Fruit fly (Drosophila melanogaster) whole organism, embryonic: ENCODE data around the gene CG13113.
A peak's percentile ranks its signal among the peaks of the same experiment; 100 is the strongest.

ENCODE experiments used
- B-H2 ChIP-seq: fragments of 200-800 bp; sonication (Bioruptor generic); optimal IDR thresholded peaks from 2 replicates; lab custom pipeline; 2018; ENCODE audit warnings: missing biosample characterization, mild to moderate bottlenecking, missing genetic modification characterization
- CG1233 ChIP-seq: fragments of 200-800 bp; sonication (Bioruptor generic); optimal IDR thresholded peaks from 4 replicates; lab custom pipeline; 2018; ENCODE audit warnings: missing biosample characterization, mild to moderate bottlenecking, missing genetic modification characterization
- CG13624 ChIP-seq: fragments of 200-800 bp; sonication (Bioruptor generic); optimal IDR thresholded peaks from 2 replicates; lab custom pipeline; 2016; ENCODE audit warnings: missing biosample characterization, missing genetic modification characterization
- CG14667 ChIP-seq: fragments of 200-800 bp; sonication (Bioruptor generic); IDR thresholded peaks from 2 replicates; pipeline ENCODE4 v1.3.6; 2022; ENCODE audit warnings: missing biosample characterization, missing genetic modification characterization
- CG14710 ChIP-seq: fragments of 200-800 bp; sonication (Bioruptor generic); optimal IDR thresholded peaks from 3 replicates; lab custom pipeline; 2019; ENCODE audit warnings: missing biosample characterization, mild to moderate bottlenecking, missing genetic modification characterization, moderate library complexity
- CG17802 ChIP-seq: fragments of 200-800 bp; sonication (Bioruptor generic); optimal IDR thresholded peaks from 2 replicates; lab custom pipeline; 2018; ENCODE audit warnings: missing biosample characterization, mild to moderate bottlenecking, missing genetic modification characterization, moderate library complexity
- CG17829 ChIP-seq: fragments of 200-800 bp; optimal IDR thresholded peaks from 2 replicates; lab custom pipeline; 2019; ENCODE audit warnings: missing biosample characterization, mild to moderate bottlenecking, missing genetic modification characterization, moderate library complexity
- CG18476 ChIP-seq: fragments of 200-800 bp; sonication (Bioruptor generic); optimal IDR thresholded peaks from 2 replicates; lab custom pipeline; 2016; ENCODE audit warnings: missing biosample characterization, mild to moderate bottlenecking, missing genetic modification characterization
- CG33213 ChIP-seq: fragments of 200-800 bp; sonication (Bioruptor generic); optimal IDR thresholded peaks from 3 replicates; lab custom pipeline; 2016; ENCODE audit warnings: missing biosample characterization, missing genetic modification characterization
- CG3838 ChIP-seq: fragments of 200-800 bp; sonication (Bioruptor generic); optimal IDR thresholded peaks from 3 replicates; lab custom pipeline; 2016; ENCODE audit warnings: missing biosample characterization, missing genetic modification characterization
- CG3847 ChIP-seq: fragments of 200-800 bp; sonication (Bioruptor generic); IDR thresholded peaks from 2 replicates; pipeline ENCODE4 v1.3.6; 2022; ENCODE audit warnings: missing biosample characterization, missing genetic modification characterization
- CG3995 ChIP-seq: fragments of 200-800 bp; sonication (Bioruptor generic); optimal IDR thresholded peaks from 3 replicates; lab custom pipeline; 2016; ENCODE audit warnings: missing biosample characterization, missing genetic modification characterization
- CG43689 ChIP-seq: fragments of 200-800 bp; sonication (Bioruptor generic); IDR thresholded peaks from 2 replicates; pipeline ENCODE4 v1.3.6; 2022; ENCODE audit warnings: missing biosample characterization, missing genetic modification characterization
- CG4730 ChIP-seq: fragments of 200-800 bp; sonication (Bioruptor generic); IDR thresholded peaks from 2 replicates; pipeline ENCODE4 v1.3.6; 2022; ENCODE audit warnings: missing biosample characterization, missing genetic modification characterization
- CG4854 ChIP-seq: fragments of 200-800 bp; sonication (Bioruptor generic); optimal IDR thresholded peaks from 2 replicates; lab custom pipeline; 2016; ENCODE audit warnings: missing biosample characterization, missing genetic modification characterization, inconsistent platforms
- CG6654 ChIP-seq: fragments of 200-800 bp; sonication (Bioruptor generic); optimal IDR thresholded peaks from 2 replicates; lab custom pipeline; 2017; ENCODE audit warnings: missing biosample characterization, mild to moderate bottlenecking, missing genetic modification characterization
- CG6689 ChIP-seq: fragments of 200-800 bp; sonication (Bioruptor generic); IDR thresholded peaks from 2 replicates; pipeline ENCODE4 v1.3.6; 2022; ENCODE audit warnings: missing biosample characterization, missing genetic modification characterization
- CG7745 ChIP-seq: fragments of 200-800 bp; sonication (Bioruptor generic); optimal IDR thresholded peaks from 2 replicates; lab custom pipeline; 2018; ENCODE audit warnings: missing biosample characterization, mild to moderate bottlenecking, missing genetic modification characterization, moderate library complexity
- Dek ChIP-seq: fragments of 200-800 bp; sonication (Bioruptor generic); optimal IDR thresholded peaks from 3 replicates; lab custom pipeline; 2019; ENCODE audit warnings: missing biosample characterization, mild to moderate bottlenecking, missing genetic modification characterization, moderate library complexity
- Dref ChIP-seq: fragments of 200-800 bp; sonication (Bioruptor generic); IDR thresholded peaks from 2 replicates; pipeline ENCODE4 v1.3.6; 2022; ENCODE audit warnings: missing biosample characterization, missing genetic modification characterization
- E2f1 ChIP-seq: fragments of 200-800 bp; sonication (Bioruptor generic); IDR thresholded peaks from 2 replicates; pipeline ENCODE4 v1.3.6; 2022; ENCODE audit warnings: missing biosample characterization, missing genetic modification characterization
- Ets97D ChIP-seq: fragments of 200-800 bp; sonication (Bioruptor generic); optimal IDR thresholded peaks from 3 replicates; lab custom pipeline; 2016; ENCODE audit warnings: missing biosample characterization, missing genetic modification characterization
- GATAe ChIP-seq: fragments of 200-800 bp; sonication (Bioruptor generic); conservative IDR thresholded peaks from 2 replicates; pipeline ENCODE4 v1.3.6; 2022; ENCODE audit warnings: missing biosample characterization, missing genetic modification characterization
- HLH3B ChIP-seq: fragments of 200-800 bp; sonication (Bioruptor generic); IDR thresholded peaks from 2 replicates; pipeline ENCODE4 v1.3.6; 2022; ENCODE audit warnings: missing biosample characterization, missing genetic modification characterization
- Lhr ChIP-seq: fragments of 200-800 bp; sonication (Bioruptor generic); optimal IDR thresholded peaks from 3 replicates; lab custom pipeline; 2017; ENCODE audit warnings: mild to moderate bottlenecking, missing biosample characterization, missing genetic modification reagents, missing genetic modification characterization
- Max ChIP-seq: fragments of 200-800 bp; sonication (Bioruptor generic); optimal IDR thresholded peaks from 2 replicates; lab custom pipeline; 2016; ENCODE audit warnings: missing biosample characterization, mild to moderate bottlenecking, missing genetic modification characterization
- NK7.1 ChIP-seq: fragments of 200-800 bp; sonication (Bioruptor generic); optimal IDR thresholded peaks from 3 replicates; lab custom pipeline; 2016; ENCODE audit warnings: missing biosample characterization, missing genetic modification characterization
- Six4 ChIP-seq: fragments of 200-800 bp; sonication (Bioruptor generic); optimal IDR thresholded peaks from 2 replicates; lab custom pipeline; 2016; ENCODE audit warnings: missing biosample characterization, missing genetic modification characterization
- Sry-β ChIP-seq: fragments of 200-800 bp; sonication (Bioruptor generic); optimal IDR thresholded peaks from 2 replicates; lab custom pipeline; 2018; ENCODE audit warnings: missing biosample characterization, mild to moderate bottlenecking, missing genetic modification characterization, moderate library complexity
- Vsx1 ChIP-seq: fragments of 200-800 bp; sonication (Bioruptor generic); optimal IDR thresholded peaks from 2 replicates; lab custom pipeline; 2017; ENCODE audit warnings: missing biosample characterization, mild to moderate bottlenecking, missing genetic modification characterization, missing genetic modification reagents
- YL-1 ChIP-seq: fragments of 200-800 bp; sonication (Bioruptor generic); optimal IDR thresholded peaks from 3 replicates; lab custom pipeline; 2017; ENCODE audit warnings: missing biosample characterization, mild to moderate bottlenecking, missing genetic modification characterization
- ato ChIP-seq: fragments of 200-800 bp; sonication (Bioruptor generic); IDR thresholded peaks from 2 replicates; pipeline ENCODE4 v1.3.6; 2022; ENCODE audit warnings: missing biosample characterization, missing genetic modification characterization; ENCODE audit not compliant: partially characterized antibody
- bab2 ChIP-seq: fragments of 200-800 bp; sonication (Bioruptor generic); optimal IDR thresholded peaks from 2 replicates; lab custom pipeline; 2016; ENCODE audit warnings: missing biosample characterization, missing genetic modification characterization
- bowl ChIP-seq: fragments of 200-800 bp; sonication (Bioruptor generic); IDR thresholded peaks from 2 replicates; pipeline ENCODE4 v1.3.6; 2022; ENCODE audit warnings: missing biosample characterization, missing genetic modification characterization
- ci ChIP-seq: fragments of 200-800 bp; sonication (Bioruptor generic); IDR thresholded peaks from 3 replicates; pipeline ENCODE4 v1.3.6; 2022; ENCODE audit warnings: missing biosample characterization, missing genetic modification characterization
- dm ChIP-seq: fragments of 200-800 bp; sonication (Bioruptor generic); optimal IDR thresholded peaks from 3 replicates; lab custom pipeline; 2016; ENCODE audit warnings: missing biosample characterization, missing genetic modification characterization
- dysf ChIP-seq: fragments of 200-800 bp; sonication (Bioruptor generic); IDR thresholded peaks from 3 replicates; pipeline ENCODE4 v1.3.6; 2022; ENCODE audit warnings: missing biosample characterization, missing genetic modification characterization
- fd64A ChIP-seq: fragments of 200-800 bp; sonication (Bioruptor generic); optimal IDR thresholded peaks from 3 replicates; lab custom pipeline; 2018; ENCODE audit warnings: missing biosample characterization, mild to moderate bottlenecking, missing genetic modification characterization
- gfzf ChIP-seq: fragments of 200-800 bp; sonication (Bioruptor generic); optimal IDR thresholded peaks from 2 replicates; lab custom pipeline; 2016; ENCODE audit warnings: missing biosample characterization, mild to moderate bottlenecking, missing genetic modification characterization, moderate library complexity
- ind ChIP-seq: fragments of 200-800 bp; sonication (Bioruptor generic); optimal IDR thresholded peaks from 3 replicates; lab custom pipeline; 2016; ENCODE audit warnings: missing biosample characterization, missing genetic modification characterization
- maf-S ChIP-seq: fragments of 200-800 bp; sonication (Bioruptor generic); optimal IDR thresholded peaks from 2 replicates; lab custom pipeline; 2016; ENCODE audit warnings: missing biosample characterization, missing genetic modification characterization
- odd ChIP-seq: fragments of 200-800 bp; sonication (Bioruptor generic); optimal IDR thresholded peaks from 2 replicates; lab custom pipeline; 2017; ENCODE audit warnings: missing biosample characterization, mild to moderate bottlenecking, missing genetic modification characterization
- phol ChIP-seq: fragments of 200-800 bp; sonication (Bioruptor generic); optimal IDR thresholded peaks from 3 replicates; lab custom pipeline; 2018; ENCODE audit warnings: missing biosample characterization, mild to moderate bottlenecking, missing genetic modification characterization, moderate library complexity
- pita ChIP-seq: fragments of 200-800 bp; sonication (Bioruptor generic); optimal IDR thresholded peaks from 2 replicates; lab custom pipeline; 2017; ENCODE audit warnings: missing biosample characterization, mild to moderate bottlenecking, missing genetic modification characterization
- sc ChIP-seq, 3 experiments: fragments of >200 bp in 2 of 3; fragments of 200-800 bp in 1 of 3; sonication (Bioruptor generic) in 1 of 3; optimal IDR thresholded peaks; 2 replicates in 2 of 3; 3 replicates in 1 of 3; lab custom pipeline; 2017; ENCODE audit warnings: mild to moderate bottlenecking in 1 of 3, missing biosample characterization in 1 of 3, missing genetic modification characterization in 1 of 3, missing genetic modification reagents in 1 of 3
- sd ChIP-seq: fragments of 200-800 bp; sonication (Bioruptor generic); optimal IDR thresholded peaks from 3 replicates; lab custom pipeline; 2018; ENCODE audit warnings: missing biosample characterization, mild to moderate bottlenecking, missing genetic modification characterization, moderate library complexity
- shn ChIP-seq: fragments of 200-800 bp; sonication (Bioruptor generic); optimal IDR thresholded peaks from 3 replicates; lab custom pipeline; 2016; ENCODE audit warnings: missing biosample characterization, missing genetic modification characterization
- sim ChIP-seq: fragments of 200-800 bp; sonication (Bioruptor generic); IDR thresholded peaks from 2 replicates; pipeline ENCODE4 v1.3.6; 2022; ENCODE audit warnings: missing biosample characterization, missing genetic modification characterization
- sna ChIP-seq: fragments of 200-800 bp; sonication (Bioruptor generic); IDR thresholded peaks from 2 replicates; pipeline ENCODE4 v1.3.6; 2022; ENCODE audit warnings: missing biosample characterization, missing genetic modification characterization; ENCODE audit not compliant: partially characterized antibody
- sug ChIP-seq: fragments of 200-800 bp; optimal IDR thresholded peaks from 2 replicates; lab custom pipeline; 2019; ENCODE audit warnings: missing biosample characterization, mild to moderate bottlenecking, missing genetic modification characterization, moderate library complexity

The CG13113 gene

DNA sequence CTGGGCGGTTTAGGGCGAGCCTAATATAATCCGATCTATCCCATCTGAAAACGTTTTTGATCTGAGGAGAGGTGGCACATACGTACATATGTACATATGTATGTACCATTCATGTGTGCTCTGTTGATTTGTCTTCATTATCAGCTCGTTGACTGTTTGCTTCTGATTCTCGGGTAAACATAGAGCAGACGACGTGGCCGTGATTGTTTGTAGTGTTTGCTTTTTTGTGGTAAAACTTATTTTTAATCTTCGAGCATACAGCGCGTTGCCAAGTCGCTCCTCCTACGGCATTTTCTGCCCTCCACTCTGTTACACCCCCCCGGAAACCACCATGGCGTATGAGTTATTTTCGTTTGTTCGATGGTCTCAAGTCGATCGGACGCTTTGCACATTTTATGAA lies 18.3 kb upstream of the CG13113 start:
- TF ChIP-seq CG6689 (GFP tag; lab: Robert Waterston, UW), result peak; percentile 72
- peak; percentile 95 for TF ChIP-seq CG1233 (GFP tag; lab: Kevin White, UChicago)
- TF ChIP-seq Six4, result peak; percentile 75
- peak; percentile 87 for TF ChIP-seq maf-S (GFP tag; lab: Kevin White, UChicago)
- TF ChIP-seq bowl (GFP tag; lab: Robert Waterston, UW), result peak; percentile 67
- peak; percentile 93 for TF ChIP-seq bab2
- TF ChIP-seq sc (optimal IDR thresholded peaks at IDR 0.05; lab: Kevin White, UChicago), result no peak
- TF ChIP-seq sc (GFP tag; optimal IDR thresholded peaks at IDR 0.05; lab: Kevin White, UChicago), result peak; percentile 90
- peak; percentile 77 for TF ChIP-seq CG18476 (GFP tag; lab: Kevin White, UChicago)
- peak; percentile 67; the same call in 1 of the 2 replicates for TF ChIP-seq E2f1 (GFP tag; lab: Robert Waterston, UW)
- peak; percentile 50 for TF ChIP-seq NK7.1 (GFP tag; lab: Kevin White, UChicago)
- TF ChIP-seq CG4730 (GFP tag; lab: Robert Waterston, UW), result peak; percentile 49; the same call in 1 of the 2 replicates
- TF ChIP-seq Dek (tag; lab: Kevin White, UChicago), result peak; percentile 64
- TF ChIP-seq Lhr (GFP tag; lab: Kevin White, UChicago), result peak; percentile 91
- TF ChIP-seq YL-1, result peak; percentile 95
- peak; percentile 64 for TF ChIP-seq CG17829
- TF ChIP-seq CG14667, result no peak
- no peak for TF ChIP-seq GATAe (GFP tag; lab: Robert Waterston, UW)
- TF ChIP-seq fd64A, result peak; percentile 98
- peak; percentile 42 for TF ChIP-seq Ets97D (GFP tag; lab: Kevin White, UChicago)
- TF ChIP-seq pita (GFP tag; lab: Kevin White, UChicago), result no peak
- TF ChIP-seq phol, result peak; percentile 7
- peak; percentile 95 for TF ChIP-seq Vsx1 (GFP tag; lab: Kevin White, UChicago)
- peak; percentile 90 for TF ChIP-seq CG4854 (GFP tag; lab: Kevin White, UChicago)
- TF ChIP-seq sug (tag; lab: Kevin White, UChicago), result peak; percentile 80
- TF ChIP-seq sna (GFP tag; lab: Robert Waterston, UW), result no peak
- peak; percentile 92 for TF ChIP-seq CG33213
- peak; percentile 70 for TF ChIP-seq Sry-β
- no peak for TF ChIP-seq ato (GFP tag; lab: Robert Waterston, UW)
- TF ChIP-seq sim (GFP tag; lab: Robert Waterston, UW), result peak; percentile 84
- peak; percentile 73 for TF ChIP-seq Max (GFP tag; lab: Kevin White, UChicago)
- peak; percentile 44 for TF ChIP-seq CG17802 (tag; lab: Kevin White, UChicago)
- TF ChIP-seq odd (GFP tag; lab: Kevin White, UChicago), result peak; percentile 96
- TF ChIP-seq ind (GFP tag; lab: Kevin White, UChicago), result peak; percentile 26
- peak; percentile 88 for TF ChIP-seq CG14710 (tag; lab: Kevin White, UChicago)
- peak; percentile 86 for TF ChIP-seq B-H2 (GFP tag; lab: Kevin White, UChicago)
- peak; percentile 73 for TF ChIP-seq CG43689 (GFP tag; lab: Robert Waterston, UW)
- peak; percentile 93 for TF ChIP-seq ci (GFP tag; lab: Robert Waterston, UW)
- peak; percentile 20 for TF ChIP-seq CG6654
- TF ChIP-seq CG3847 (GFP tag; lab: Robert Waterston, UW), result peak; percentile 52
- TF ChIP-seq sd (tag; lab: Kevin White, UChicago), result peak; percentile 89
- peak; percentile 72 for TF ChIP-seq CG13624 (GFP tag; lab: Kevin White, UChicago)
- TF ChIP-seq HLH3B (GFP tag; lab: Robert Waterston, UW), result peak; percentile 78; the same call in 1 of the 2 replicates
- TF ChIP-seq CG7745 (tag; lab: Kevin White, UChicago), result peak; percentile 94
- peak; percentile 8 for TF ChIP-seq gfzf (GFP tag; lab: Kevin White, UChicago)
- peak; percentile 73; the same call in 2 of the 3 replicates for TF ChIP-seq dysf (GFP tag; lab: Robert Waterston, UW)
- peak; percentile 88 for TF ChIP-seq CG3838 (GFP tag; lab: Kevin White, UChicago)
- TF ChIP-seq dm (GFP tag; lab: Kevin White, UChicago), result peak; percentile 45
- peak; percentile 69 for TF ChIP-seq shn (GFP tag; lab: Kevin White, UChicago)
- TF ChIP-seq Dref (GFP tag; lab: Robert Waterston, UW), result no peak
- TF ChIP-seq CG3995 (GFP tag; lab: Kevin White, UChicago), result peak; percentile 25
